Worm (Caenorhabditis elegans): Measurements from ENCODE around the gene bath-28.

ce11 chrII:3371010-3371409 lies 26.2 kb upstream of the bath-28 start, which contains the start of gene bath-23:
- TF ChIP-seq dao-5 (tag; optimal IDR thresholded peaks at IDR 0.05) (no peak), him-1 (tag; optimal IDR thresholded peaks at IDR 0.05) (no peak)
